Worm (Caenorhabditis elegans): ENCODE results near the gene K09F6.3.

K09F6.3 gene

ce11 chrII:2219880-2220279 lies 35.1 kb upstream of the K09F6.3 start, which contains the start of gene Y59C2A.3 (continued):
- TF ChIP-seq elt-3 (tag; optimal IDR thresholded peaks at IDR 0.05) (no peak), lin-15B (tag; optimal IDR thresholded peaks at IDR 0.05) (peak; percentile 25), alr-1 (tag; optimal IDR thresholded peaks at IDR 0.05; ENCODE audit: borderline replicate concordance) (no peak), nhr-76 (tag; optimal IDR thresholded peaks at IDR 0.05) (no peak), fos-1 (tag; optimal IDR thresholded peaks at IDR 0.05) (no peak), nhr-19 (GFP tag; conservative IDR thresholded peaks at IDR 0.05) (no peak), irx-1 (tag; optimal IDR thresholded peaks at IDR 0.05) (no peak), tlp-1 (tag; optimal IDR thresholded peaks at IDR 0.05) (no peak), ces-1 (GFP tag; optimal IDR thresholded peaks at IDR 0.05) (no peak), ceh-63 (GFP tag; optimal IDR thresholded peaks at IDR 0.05) (no peak), unc-98 (GFP tag; IDR thresholded peaks at IDR 0.05) (no peak), blmp-1 (tag; optimal IDR thresholded peaks at IDR 0.05) (no peak), skn-1 (tag; optimal IDR thresholded peaks at IDR 0.05) (peak; percentile 25), nhr-47 (tag; optimal IDR thresholded peaks at IDR 0.05) (no peak), nhr-237 (tag; optimal IDR thresholded peaks at IDR 0.05) (no peak), lin-39 (tag; optimal IDR thresholded peaks at IDR 0.05) (no peak), fkh-10 (GFP tag; optimal IDR thresholded peaks at IDR 0.05) (no peak), dsc-1 (tag; optimal IDR thresholded peaks at IDR 0.05) (peak; percentile 27), egl-27 (tag; optimal IDR thresholded peaks at IDR 0.05) (no peak), nhr-90 (tag; optimal IDR thresholded peaks at IDR 0.05; ENCODE audit: poor library complexity) (no peak), mep-1 (tag; optimal IDR thresholded peaks at IDR 0.05) (peak; percentile 47), ceh-90 (tag; optimal IDR thresholded peaks at IDR 0.05) (no peak), mdl-1 (tag; optimal IDR thresholded peaks at IDR 0.05) (peak in 1 of 2 experiments; percentile 38), C16A3.4 (tag; optimal IDR thresholded peaks at IDR 0.05) (no peak), sptf-1 (tag; optimal IDR thresholded peaks at IDR 0.05) (no peak), pqm-1 (tag; optimal IDR thresholded peaks at IDR 0.05) (no peak), hlh-17 (GFP tag; optimal IDR thresholded peaks at IDR 0.05; ENCODE audit: borderline replicate concordance) (no peak), vab-15 (tag; optimal IDR thresholded peaks at IDR 0.05) (peak; percentile 8), ceh-8 (GFP tag; optimal IDR thresholded peaks at IDR 0.05) (no peak), xbp-1 (tag; optimal IDR thresholded peaks at IDR 0.05) (no peak), fkh-8 (tag; optimal IDR thresholded peaks at IDR 0.05) (peak; percentile 73)

- TF ChIP-seq alr-1 (tag; optimal IDR thresholded peaks at IDR 0.05; ENCODE audit: borderline replicate concordance) (no peak), grh-1 (GFP tag; IDR thresholded peaks at IDR 0.05) (no peak), C34B4.2 (tag; optimal IDR thresholded peaks at IDR 0.05) (no peak), C16A3.4 (tag; optimal IDR thresholded peaks at IDR 0.05) (no peak), fkh-4 (tag; optimal IDR thresholded peaks at IDR 0.05; ENCODE audit: borderline replicate concordance) (no peak), pax-3 (tag; optimal IDR thresholded peaks at IDR 0.05) (no peak), xbp-1 (tag; optimal IDR thresholded peaks at IDR 0.05) (no peak), hlh-17 (GFP tag; optimal IDR thresholded peaks at IDR 0.05; ENCODE audit: borderline replicate concordance) (no peak), nhr-47 (tag; optimal IDR thresholded peaks at IDR 0.05) (no peak), isw-1 (GFP tag; IDR thresholded peaks at IDR 0.05) (no peak), unc-98 (GFP tag; IDR thresholded peaks at IDR 0.05) (no peak), elt-2 (tag; optimal IDR thresholded peaks at IDR 0.05) (no peak), aly-2 (tag; optimal IDR thresholded peaks at IDR 0.05) (no peak)
These were observed 33.6 kb upstream of the K09F6.3 start for ce11 chrII:2221196-2221896.

- TF ChIP-seq sox-4 (tag; optimal IDR thresholded peaks at IDR 0.05), result no peak
These were observed 31.5 kb upstream of the K09F6.3 start, which contains the start of gene cbs-2 for ce11 chrII:2223467-2223866. Gene cbs-2, minus strand, starts transcription at chrII:2223567.
